Fruit fly (Drosophila melanogaster) S2 (cell line): ENCODE measurements around the gene Glos.

ENCODE experiments used
- CG8478 ChIP-seq: fragments of >200 bp; optimal IDR thresholded peaks from 2 replicates; lab custom pipeline; 2018
- CTCF ChIP-seq, 2 experiments: fragments of >200 bp; optimal IDR thresholded peaks; 2 replicates each; lab custom pipeline; 2018

DNA sequence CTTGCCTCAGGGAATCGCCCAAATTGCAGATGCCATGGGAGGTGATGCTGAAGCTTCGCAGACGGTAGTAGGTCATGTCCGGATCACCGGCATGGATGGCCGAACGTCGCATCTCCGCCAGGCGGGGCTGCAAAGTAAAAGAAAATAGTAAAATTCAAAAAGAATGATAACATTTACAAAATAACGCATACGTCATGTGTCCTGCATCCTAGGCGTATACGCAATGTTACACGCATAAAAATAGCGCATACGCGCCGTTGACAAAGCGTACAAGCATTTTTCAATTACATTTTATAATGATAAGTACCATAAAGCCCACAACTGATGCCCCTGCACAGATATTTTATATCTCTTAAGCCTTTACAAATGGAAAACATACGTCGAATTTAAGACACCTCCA, 34.4 kb upstream of the Glos start:
- TF ChIP-seq CTCF (optimal IDR thresholded peaks at IDR 0.05; lab: Kevin White, UChicago) (no peak), CG8478 (lab: Kevin White, UChicago) (no peak)
